Worm (Caenorhabditis elegans): ENCODE data around the gene ZC513.3.

Gene ZC513.3

ce11 chrV:8018919-8019318, 27.9 kb upstream of the ZC513.3 start:
- TF ChIP-seq hmg-1.1 (GFP tag; IDR thresholded peaks at IDR 0.05) (no peak), nhr-25 (tag; optimal IDR thresholded peaks at IDR 0.05; ENCODE audit: borderline replicate concordance, insufficient read depth) (no peak), nhr-237 (tag; optimal IDR thresholded peaks at IDR 0.05) (no peak), unc-130 (GFP tag; optimal IDR thresholded peaks at IDR 0.05) (no peak), gei-8 (GFP tag; optimal IDR thresholded peaks at IDR 0.05) (no peak), pqm-1 (tag; optimal IDR thresholded peaks at IDR 0.05) (peak; percentile 37), mxl-2 (GFP tag; conservative IDR thresholded peaks at IDR 0.05) (no peak), madf-5 (GFP tag; IDR thresholded peaks at IDR 0.05) (no peak), egl-43 (GFP tag; IDR thresholded peaks at IDR 0.05) (no peak), ama-1 (optimal IDR thresholded peaks at IDR 0.05) (no peak), ceh-28 (tag; optimal IDR thresholded peaks at IDR 0.05) (no peak), lin-29 (GFP tag; IDR thresholded peaks at IDR 0.05) (no peak), D1046.2 (GFP tag; IDR thresholded peaks at IDR 0.05) (no peak), nhr-77 (tag; optimal IDR thresholded peaks at IDR 0.05) (no peak), ZK337.2 (GFP tag; IDR thresholded peaks at IDR 0.05) (no peak), nhr-6 (tag; optimal IDR thresholded peaks at IDR 0.05) (no peak), aly-2 (tag; optimal IDR thresholded peaks at IDR 0.05) (no peak), daf-16 (GFP tag; optimal IDR thresholded peaks at IDR 0.05) (no peak), daf-16 (tag; optimal IDR thresholded peaks at IDR 0.05) (peak; percentile 5), dmd-6 (GFP tag; IDR thresholded peaks at IDR 0.05) (peak; percentile 54), snpc-1.2 (GFP tag; IDR thresholded peaks at IDR 0.05) (no peak), nhr-28 (tag; optimal IDR thresholded peaks at IDR 0.05) (peak; percentile 40), php-3 (GFP tag; IDR thresholded peaks at IDR 0.05) (0 out of 2 replicates have a peak, but pooled peaks have one; percentile 34), aha-1 (tag) (no peak), mes-2 (tag; optimal IDR thresholded peaks at IDR 0.05; ENCODE audit: poor library complexity, severe bottlenecking) (peak; percentile 16), lim-7 (GFP tag; IDR thresholded peaks at IDR 0.05) (no peak), snpc-4 (tag; optimal IDR thresholded peaks at IDR 0.05) (no peak), set-16 (GFP tag; IDR thresholded peaks at IDR 0.05) (no peak), Y5F2A.4 (GFP tag; optimal IDR thresholded peaks at IDR 0.05) (no peak), mdt-29 (GFP tag; IDR thresholded peaks at IDR 0.05) (no peak), ces-1 (GFP tag; optimal IDR thresholded peaks at IDR 0.05) (no peak), dmd-8 (GFP tag; IDR thresholded peaks at IDR 0.05) (no peak), T20F7.1 (GFP tag; optimal IDR thresholded peaks at IDR 0.05) (no peak), zfp-2 (tag; optimal IDR thresholded peaks at IDR 0.05) (no peak), unc-39 (tag; optimal IDR thresholded peaks at IDR 0.05) (no peak), F37D6.2 (tag; optimal IDR thresholded peaks at IDR 0.05) (no peak), mep-1 (tag; optimal IDR thresholded peaks at IDR 0.05) (no peak), rbr-2 (tag; optimal IDR thresholded peaks at IDR 0.05) (no peak), hlh-11 (tag; optimal IDR thresholded peaks at IDR 0.05) (peak; percentile 17), nhr-41 (GFP tag; IDR thresholded peaks at IDR 0.05) (no peak), F49E8.2 (tag; optimal IDR thresholded peaks at IDR 0.05; ENCODE audit: borderline replicate concordance) (no peak), mxl-3 (GFP tag; optimal IDR thresholded peaks at IDR 0.05) (peak; percentile 10), ceh-32 (tag; optimal IDR thresholded peaks at IDR 0.05; ENCODE audit: poor library complexity) (no peak), dve-1 (tag; optimal IDR thresholded peaks at IDR 0.05; ENCODE audit: insufficient read depth) (peak; percentile 36), sdz-12 (GFP tag; optimal IDR thresholded peaks at IDR 0.05) (no peak)
